Fruit fly (Drosophila melanogaster): ENCODE data around the gene bbx.

bbx gene

DNA sequence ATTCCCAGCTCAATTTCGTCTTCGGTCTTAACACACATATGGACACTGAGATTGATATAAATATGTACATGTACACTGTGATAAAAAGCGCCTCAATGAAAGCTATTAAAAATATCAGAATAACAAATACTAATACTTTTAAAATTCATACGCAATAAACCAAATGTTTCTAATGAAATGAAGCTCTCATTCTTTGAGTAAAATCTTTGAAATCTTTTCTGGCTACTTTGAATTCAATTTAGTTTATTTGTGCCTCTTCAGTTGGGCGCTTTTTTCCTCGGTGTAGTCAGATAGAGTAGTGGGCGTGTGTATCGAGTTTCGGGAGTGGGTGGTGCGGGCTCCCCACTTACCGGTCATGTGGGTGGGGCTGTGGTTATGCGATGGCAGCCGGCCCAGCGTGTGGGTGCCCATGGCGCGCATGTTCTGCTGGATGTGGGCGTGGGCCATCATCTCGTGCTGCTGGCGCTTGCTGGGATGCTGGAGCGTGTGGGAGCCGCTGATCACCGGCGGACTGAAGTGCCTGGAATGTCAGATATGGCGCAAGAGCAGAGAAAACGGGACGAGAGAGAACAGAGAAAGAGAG is 28.2 kb upstream of the bbx start:
- TF ChIP-seq acj6 (GFP tag; optimal IDR thresholded peaks at IDR 0.05), result no peak
- no peak for TF ChIP-seq CG4318 (GFP tag; optimal IDR thresholded peaks at IDR 0.05)
- TF ChIP-seq Smox (GFP tag; optimal IDR thresholded peaks at IDR 0.05), result no peak
- TF ChIP-seq CG15336 (GFP tag; IDR thresholded peaks at IDR 0.05), result no peak
- TF ChIP-seq CG8632 (GFP tag; optimal IDR thresholded peaks at IDR 0.05), result no peak
- no peak for TF ChIP-seq CG3919 (GFP tag; optimal IDR thresholded peaks at IDR 0.05)
- no peak for TF ChIP-seq spab (GFP tag; optimal IDR thresholded peaks at IDR 0.05)
- no peak for TF ChIP-seq dac (GFP tag; optimal IDR thresholded peaks at IDR 0.05)
- TF ChIP-seq achi (GFP tag; optimal IDR thresholded peaks at IDR 0.05), result no peak
- TF ChIP-seq Hr4 (GFP tag; optimal IDR thresholded peaks at IDR 0.05), result no peak
- no peak for TF ChIP-seq Eip75B (GFP tag; optimal IDR thresholded peaks at IDR 0.05)

DNA sequence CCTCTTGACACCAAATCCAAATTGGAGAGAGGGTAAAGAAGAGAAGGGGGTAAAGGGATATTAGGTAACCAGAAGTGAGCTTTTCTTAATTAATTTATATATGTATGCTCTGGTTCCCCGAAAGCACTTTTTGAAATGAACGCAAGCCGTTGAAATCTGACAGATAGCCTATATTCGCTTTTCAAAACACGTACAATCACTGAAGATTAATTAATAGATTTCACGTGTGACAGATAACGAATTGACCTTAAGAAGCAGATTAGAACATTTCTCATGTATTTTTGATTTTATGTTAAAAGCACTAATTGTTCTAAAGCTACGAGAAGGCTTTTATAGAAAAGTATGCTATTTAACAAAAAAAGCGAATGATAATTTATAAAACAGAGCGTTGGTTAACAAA is 25.8 kb upstream of the bbx start:
- TF ChIP-seq dsx (GFP tag; optimal IDR thresholded peaks at IDR 0.05; ENCODE audit: poor library complexity, severe bottlenecking), result no peak
- no peak for TF ChIP-seq Lpt (GFP tag; optimal IDR thresholded peaks at IDR 0.05)
- no peak for TF ChIP-seq CG8632 (GFP tag; optimal IDR thresholded peaks at IDR 0.05)
- no peak for TF ChIP-seq CG11902 (GFP tag; optimal IDR thresholded peaks at IDR 0.05)
- TF ChIP-seq CG11294 (GFP tag; IDR thresholded peaks at IDR 0.05), result no peak

- TF ChIP-seq Sox14 (GFP tag; optimal IDR thresholded peaks at IDR 0.05) (no peak), net (GFP tag; optimal IDR thresholded peaks at IDR 0.05) (no peak), achi (GFP tag; optimal IDR thresholded peaks at IDR 0.05) (no peak), CG11294 (GFP tag; IDR thresholded peaks at IDR 0.05) (no peak), dsx (GFP tag; optimal IDR thresholded peaks at IDR 0.05; ENCODE audit: poor library complexity, severe bottlenecking) (no peak), CG11902 (GFP tag; optimal IDR thresholded peaks at IDR 0.05) (no peak), Hr39 (GFP tag; optimal IDR thresholded peaks at IDR 0.05) (no peak), Lpt (GFP tag; optimal IDR thresholded peaks at IDR 0.05) (no peak), CG10669 (GFP tag; optimal IDR thresholded peaks at IDR 0.05) (no peak), dac (GFP tag; optimal IDR thresholded peaks at IDR 0.05) (no peak), CG6792 (GFP tag; optimal IDR thresholded peaks at IDR 0.05) (no peak), topi (GFP tag; optimal IDR thresholded peaks at IDR 0.05) (no peak), Eip75B (GFP tag; optimal IDR thresholded peaks at IDR 0.05) (no peak), ss (GFP tag; optimal IDR thresholded peaks at IDR 0.05) (no peak), Hr38 (GFP tag; optimal IDR thresholded peaks at IDR 0.05) (no peak), CG31627 (GFP tag; optimal IDR thresholded peaks at IDR 0.05) (no peak), CG4318 (GFP tag; optimal IDR thresholded peaks at IDR 0.05) (no peak), Gug (GFP tag; IDR thresholded peaks at IDR 0.05) (no peak), Met (GFP tag; optimal IDR thresholded peaks at IDR 0.05) (no peak)
These were observed 24.7 kb upstream of the bbx start for dm6 chrX:21338153-21338552.

dm6 chrX:21339476-21339931 is 23.3 kb upstream of the bbx start, which contains the start of the genes tty and fliI:
tty (minus strand) TSS chrX:21339676.
fliI (plus strand) TSS chrX:21339741.
- TF ChIP-seq CG3032 (tag; optimal IDR thresholded peaks at IDR 0.05) (peak; percentile 87), Eip78C (GFP tag) (peak; percentile 94), CG31627 (GFP tag; optimal IDR thresholded peaks at IDR 0.05) (peak; percentile 91), Sox102F (GFP tag; optimal IDR thresholded peaks at IDR 0.05) (peak; percentile 86), achi (GFP tag; optimal IDR thresholded peaks at IDR 0.05) (peak; percentile 85), CG1621 (tag; optimal IDR thresholded peaks at IDR 0.05) (peak; percentile 88), Hr4 (GFP tag; optimal IDR thresholded peaks at IDR 0.05) (peak; percentile 90), CG10669 (GFP tag; optimal IDR thresholded peaks at IDR 0.05) (peak; percentile 84), CG11294 (GFP tag; IDR thresholded peaks at IDR 0.05) (peak; percentile 89), CG34406 (GFP tag; optimal IDR thresholded peaks at IDR 0.05) (peak; percentile 70), Sox14 (GFP tag; optimal IDR thresholded peaks at IDR 0.05) (peak; percentile 92), CG15336 (GFP tag; IDR thresholded peaks at IDR 0.05) (peak; percentile 87), dac (GFP tag; optimal IDR thresholded peaks at IDR 0.05) (peak; percentile 85), Eip75B (GFP tag; optimal IDR thresholded peaks at IDR 0.05) (peak; percentile 79), CG3919 (GFP tag; optimal IDR thresholded peaks at IDR 0.05) (peak; percentile 90), CG6792 (GFP tag; optimal IDR thresholded peaks at IDR 0.05) (peak; percentile 84), CG9139 (GFP tag; optimal IDR thresholded peaks at IDR 0.05) (peak; percentile 93), CG8632 (GFP tag; optimal IDR thresholded peaks at IDR 0.05) (peak; percentile 78), esn (GFP tag; optimal IDR thresholded peaks at IDR 0.05) (peak; percentile 88), CG6808 (GFP tag; optimal IDR thresholded peaks at IDR 0.05) (peak; percentile 95), topi (GFP tag; optimal IDR thresholded peaks at IDR 0.05) (peak; percentile 85), Blimp-1 (GFP tag; optimal IDR thresholded peaks at IDR 0.05) (peak; percentile 55), CG6276 (GFP tag; optimal IDR thresholded peaks at IDR 0.05) (peak; percentile 94), lz (GFP tag; optimal IDR thresholded peaks at IDR 0.05) (peak; percentile 89), Ets21C (GFP tag; optimal IDR thresholded peaks at IDR 0.05) (peak; percentile 84), svp (GFP tag) (peak; percentile 92), CG7368 (GFP tag; optimal IDR thresholded peaks at IDR 0.05) (peak; percentile 87), CG11902 (GFP tag; optimal IDR thresholded peaks at IDR 0.05) (peak; percentile 83), vri (GFP tag; optimal IDR thresholded peaks at IDR 0.05) (peak; percentile 56), CG16779 (tag; optimal IDR thresholded peaks at IDR 0.05) (peak; percentile 95), Met (GFP tag; optimal IDR thresholded peaks at IDR 0.05) (peak; percentile 89)
